Worm (Caenorhabditis elegans) whole organism, mixed stage, embryonic: ENCODE data around the gene efl-1.

ENCODE experiments used
- drap-1 ChIP-seq: fragments of 200-800 bp; sonication (Bioruptor generic); optimal IDR thresholded peaks from 3 replicates; lab custom pipeline; 2018; ENCODE audit warnings: mild to moderate bottlenecking, missing genetic modification characterization, missing compliant biosample characterization
- elt-3 ChIP-seq: fragments of 150-350 bp; optimal IDR thresholded peaks from 2 replicates; lab custom pipeline; 2014; ENCODE audit warnings: missing biosample characterization, missing genetic modification characterization
- ham-2 ChIP-seq: fragments of 200-800 bp; sonication (Bioruptor generic); optimal IDR thresholded peaks from 2 replicates; lab custom pipeline; 2018; ENCODE audit warnings: mild to moderate bottlenecking, missing genetic modification characterization, missing compliant biosample characterization
- lin-13 ChIP-seq: fragments of 150-350 bp; optimal IDR thresholded peaks from 2 replicates; lab custom pipeline; 2014; ENCODE audit warnings: missing biosample characterization, missing genetic modification characterization
- lsy-2 ChIP-seq: fragments of 150-350 bp; optimal IDR thresholded peaks from 2 replicates; lab custom pipeline; 2014; ENCODE audit warnings: missing biosample characterization, missing genetic modification characterization
- mep-1 ChIP-seq: fragments of 150-350 bp; optimal IDR thresholded peaks from 2 replicates; lab custom pipeline; 2017; ENCODE audit warnings: missing biosample characterization, missing genetic modification reagents, missing genetic modification characterization, inconsistent platforms
- nhr-237 ChIP-seq: fragments of 150-350 bp; optimal IDR thresholded peaks from 2 replicates; lab custom pipeline; 2014; ENCODE audit warnings: missing biosample characterization, missing genetic modification characterization
- nhr-28 ChIP-seq: fragments of 150-350 bp; optimal IDR thresholded peaks from 2 replicates; lab custom pipeline; 2014; ENCODE audit warnings: missing biosample characterization, missing genetic modification characterization
- unc-39 ChIP-seq: fragments of 150-350 bp; optimal IDR thresholded peaks from 2 replicates; lab custom pipeline; 2014; ENCODE audit warnings: missing biosample characterization, missing genetic modification characterization
- ztf-11 ChIP-seq: fragments of 150-350 bp; optimal IDR thresholded peaks from 2 replicates; lab custom pipeline; 2014; ENCODE audit warnings: missing biosample characterization, missing genetic modification characterization

- TF ChIP-seq ztf-11 (tag; lab: Kevin White, UChicago) (no peak), mep-1 (tag; lab: Kevin White, UChicago) (no peak), lin-13 (no peak), lsy-2 (tag; lab: Kevin White, UChicago) (no peak), nhr-28 (tag; lab: Kevin White, UChicago) (no peak), unc-39 (tag; lab: Kevin White, UChicago) (no peak), elt-3 (tag; lab: Kevin White, UChicago) (no peak), drap-1 (GFP tag; lab: Kevin White, UChicago) (no peak), nhr-237 (no peak), ham-2 (GFP tag; lab: Kevin White, UChicago) (no peak)
Observed at ce11 chrV:16992383-16992782, 26.9 kb upstream of the efl-1 start.
